Worm (Caenorhabditis elegans) whole organism, L2 larva: ENCODE data around the gene B0250.8.

ENCODE experiments used
- C34F6.9 ChIP-seq: fragments of 150-350 bp; optimal IDR thresholded peaks from 2 replicates; lab custom pipeline; 2014; ENCODE audit warnings: missing biosample characterization, missing genetic modification characterization
- F13H6.1 ChIP-seq: sonication (generic microtip); optimal IDR thresholded peaks from 2 replicates; lab custom pipeline; 2016; ENCODE audit warnings: missing genetic modification characterization, missing compliant biosample characterization
- R02D3.7 ChIP-seq: fragments of 150-350 bp; optimal IDR thresholded peaks from 2 replicates; lab custom pipeline; 2014; ENCODE audit warnings: missing biosample characterization, missing genetic modification characterization
- Y55F3AM.14 ChIP-seq: fragments of 200-800 bp; sonication (Bioruptor generic); optimal IDR thresholded peaks from 2 replicates; lab custom pipeline; 2018; ENCODE audit warnings: mild to moderate bottlenecking, missing genetic modification characterization, missing compliant biosample characterization
- ZK546.5 ChIP-seq: sonication (generic microtip); optimal IDR thresholded peaks from 2 replicates; lab custom pipeline; 2017; ENCODE audit warnings: missing biosample characterization, missing genetic modification characterization
- alr-1 ChIP-seq: fragments of 150-350 bp; optimal IDR thresholded peaks from 2 replicates; lab custom pipeline; 2014; ENCODE audit warnings: missing biosample characterization, missing genetic modification characterization
- aly-2 ChIP-seq: fragments of 150-350 bp; optimal IDR thresholded peaks from 2 replicates; lab custom pipeline; 2014; ENCODE audit warnings: missing biosample characterization, missing genetic modification characterization
- blmp-1 ChIP-seq: sonication (generic microtip); optimal IDR thresholded peaks from 2 replicates; lab custom pipeline; 2017; ENCODE audit warnings: missing genetic modification characterization, mild to moderate bottlenecking, missing compliant biosample characterization, antibody characterized with exemption, moderate library complexity; ENCODE audit not compliant: insufficient read depth
- ceh-16 ChIP-seq: fragments of 150-350 bp; optimal IDR thresholded peaks from 2 replicates; lab custom pipeline; 2014; ENCODE audit warnings: missing biosample characterization, missing genetic modification characterization
- ceh-82 ChIP-seq: fragments of 150-350 bp; optimal IDR thresholded peaks from 2 replicates; lab custom pipeline; 2014; ENCODE audit warnings: missing biosample characterization, missing genetic modification characterization
- crh-2 ChIP-seq: sonication (generic microtip); optimal IDR thresholded peaks from 2 replicates; lab custom pipeline; 2017; ENCODE audit warnings: missing biosample characterization, missing genetic modification characterization
- dmd-4 ChIP-seq: sonication (generic microtip); optimal IDR thresholded peaks from 2 replicates; lab custom pipeline; 2017; ENCODE audit warnings: missing biosample characterization, missing genetic modification characterization
- egl-27 ChIP-seq: sonication (generic microtip); optimal IDR thresholded peaks from 3 replicates; lab custom pipeline; 2017; ENCODE audit warnings: missing biosample characterization, missing genetic modification reagents, missing genetic modification characterization
- elt-3 ChIP-seq: sonication (generic microtip); optimal IDR thresholded peaks from 2 replicates; lab custom pipeline; 2017; ENCODE audit warnings: missing biosample characterization, missing genetic modification characterization
- fos-1 ChIP-seq: fragments of 150-350 bp; optimal IDR thresholded peaks from 2 replicates; lab custom pipeline; 2014; ENCODE audit warnings: missing biosample characterization, missing genetic modification characterization
- lin-11 ChIP-seq: fragments of 150-350 bp; sonication (generic microtip); optimal IDR thresholded peaks from 2 replicates; lab custom pipeline; 2014; ENCODE audit warnings: missing biosample characterization, missing genetic modification characterization, inconsistent platforms, mixed read lengths
- lin-13 ChIP-seq: fragments of 150-350 bp; optimal IDR thresholded peaks from 2 replicates; lab custom pipeline; 2014; ENCODE audit warnings: missing biosample characterization, missing genetic modification reagents, missing genetic modification characterization
- lsy-2 ChIP-seq, 2 experiments: fragments of 150-350 bp in 1 of 2; sonication (generic microtip) in 1 of 2; optimal IDR thresholded peaks; 2 replicates each; lab custom pipeline; 2014 to 2017; ENCODE audit warnings: missing biosample characterization in 2 of 2, missing genetic modification characterization in 2 of 2
- mbf-1 ChIP-seq: sonication (generic microtip); optimal IDR thresholded peaks from 2 replicates; lab custom pipeline; 2017; ENCODE audit warnings: missing biosample characterization, missing genetic modification characterization
- nhr-10 ChIP-seq: sonication (generic microtip); optimal IDR thresholded peaks from 2 replicates; lab custom pipeline; 2017; ENCODE audit warnings: missing biosample characterization, missing genetic modification characterization
- nhr-11 ChIP-seq: fragments of 150-350 bp; optimal IDR thresholded peaks from 2 replicates; lab custom pipeline; 2014; ENCODE audit warnings: missing biosample characterization, missing genetic modification characterization
- nhr-12 ChIP-seq: fragments of 150-350 bp; optimal IDR thresholded peaks from 2 replicates; lab custom pipeline; 2014; ENCODE audit warnings: missing biosample characterization, missing genetic modification characterization
- nhr-129 ChIP-seq: fragments of 150-350 bp; optimal IDR thresholded peaks from 2 replicates; lab custom pipeline; 2014; ENCODE audit warnings: missing biosample characterization, missing genetic modification characterization
- nhr-21 ChIP-seq: fragments of 150-350 bp; optimal IDR thresholded peaks from 2 replicates; lab custom pipeline; 2014; ENCODE audit warnings: missing biosample characterization, missing genetic modification characterization
- nhr-23 ChIP-seq: fragments of 150-350 bp; optimal IDR thresholded peaks from 2 replicates; lab custom pipeline; 2014; ENCODE audit warnings: missing biosample characterization, missing genetic modification reagents, missing genetic modification characterization
- nhr-237 ChIP-seq: fragments of 150-350 bp; optimal IDR thresholded peaks from 2 replicates; lab custom pipeline; 2014; ENCODE audit warnings: missing biosample characterization, missing genetic modification characterization
- nhr-6 ChIP-seq: fragments of 150-350 bp; optimal IDR thresholded peaks from 2 replicates; lab custom pipeline; 2014; ENCODE audit warnings: missing biosample characterization, missing genetic modification characterization
- nhr-77 ChIP-seq: fragments of 150-350 bp; optimal IDR thresholded peaks from 2 replicates; lab custom pipeline; 2014; ENCODE audit warnings: missing biosample characterization, missing genetic modification characterization
- peb-1 ChIP-seq: fragments of 150-350 bp; optimal IDR thresholded peaks from 2 replicates; lab custom pipeline; 2014; ENCODE audit warnings: missing biosample characterization, missing genetic modification characterization
- sem-4 ChIP-seq: fragments of 150-350 bp; optimal IDR thresholded peaks from 2 replicates; lab custom pipeline; 2014; ENCODE audit warnings: missing biosample characterization, missing genetic modification reagents, missing genetic modification characterization
- skn-1 ChIP-seq: sonication (generic microtip); optimal IDR thresholded peaks from 2 replicates; lab custom pipeline; 2017; ENCODE audit warnings: missing biosample characterization, missing genetic modification characterization
- sma-3 ChIP-seq: sonication (generic microtip); optimal IDR thresholded peaks from 2 replicates; lab custom pipeline; 2016; ENCODE audit warnings: missing genetic modification reagents, missing genetic modification characterization, missing compliant biosample characterization
- snpc-4 ChIP-seq: fragments of 150-350 bp; optimal IDR thresholded peaks from 2 replicates; lab custom pipeline; 2014; ENCODE audit warnings: missing biosample characterization, missing genetic modification characterization
- unc-39 ChIP-seq: fragments of 150-350 bp; optimal IDR thresholded peaks from 2 replicates; lab custom pipeline; 2014; ENCODE audit warnings: missing biosample characterization, missing genetic modification characterization
- unc-55 ChIP-seq: fragments of 150-350 bp; sonication (generic microtip); optimal IDR thresholded peaks from 3 replicates; lab custom pipeline; 2014; ENCODE audit warnings: missing biosample characterization, missing genetic modification reagents, missing genetic modification characterization
- zag-1 ChIP-seq: fragments of 150-350 bp; optimal IDR thresholded peaks from 2 replicates; lab custom pipeline; 2014; ENCODE audit warnings: missing biosample characterization, missing genetic modification characterization
- ztf-11 ChIP-seq: sonication (generic microtip); optimal IDR thresholded peaks from 2 replicates; lab custom pipeline; 2017; ENCODE audit warnings: missing biosample characterization, missing genetic modification characterization
- ztf-4 ChIP-seq: fragments of 150-350 bp; optimal IDR thresholded peaks from 2 replicates; lab custom pipeline; 2014; ENCODE audit warnings: missing biosample characterization, missing genetic modification characterization

B0250.8 gene

ce11 chrV:20476514-20476913 lies 6.2 kb upstream of the B0250.8 start:
- TF ChIP-seq lsy-2 (tag; optimal IDR thresholded peaks at IDR 0.05; lab: Kevin White, UChicago), result no peak
- no peak for TF ChIP-seq nhr-12
- no peak for TF ChIP-seq ztf-11 (tag; lab: Kevin White, UChicago)
- TF ChIP-seq F13H6.1 (tag; lab: Kevin White, UChicago), result no peak
- no peak for TF ChIP-seq sem-4 (tag; lab: Kevin White, UChicago)
- TF ChIP-seq crh-2, result no peak
- no peak for TF ChIP-seq peb-1
- TF ChIP-seq snpc-4 (tag; lab: Kevin White, UChicago), result no peak
- TF ChIP-seq, all 48 proteins: peak for 0

- no peak for TF ChIP-seq snpc-4 (tag; lab: Kevin White, UChicago)
- TF ChIP-seq nhr-6 (tag; lab: Kevin White, UChicago), result no peak
- no peak for TF ChIP-seq nhr-237 (tag; lab: Kevin White, UChicago)
- peak in 1 of 2 experiments; percentile 19 for TF ChIP-seq lsy-2 (tag; optimal IDR thresholded peaks at IDR 0.05; lab: Kevin White, UChicago)
- TF ChIP-seq R02D3.7 (tag; lab: Kevin White, UChicago), result no peak
- no peak for TF ChIP-seq ztf-4 (tag; lab: Kevin White, UChicago)
- no peak for TF ChIP-seq dmd-4 (tag; lab: Kevin White, UChicago)
- TF ChIP-seq nhr-12, result no peak
Observed at ce11 chrV:20475830-20476229, 5.5 kb upstream of the B0250.8 start, which contains the start of gene B0250.7. TSS of gene B0250.7 (minus strand) at chrV:20476061.

- no peak for TF ChIP-seq sma-3 (GFP tag; lab: Kevin White, UChicago)
- no peak for TF ChIP-seq snpc-4 (tag; lab: Kevin White, UChicago)
- no peak for TF ChIP-seq elt-3
- TF ChIP-seq lsy-2 (tag; optimal IDR thresholded peaks at IDR 0.05; lab: Kevin White, UChicago), result no peak
- no peak for TF ChIP-seq nhr-77 (tag; lab: Kevin White, UChicago)
- TF ChIP-seq F13H6.1 (tag; lab: Kevin White, UChicago), result no peak
- TF ChIP-seq aly-2, result no peak
- no peak for TF ChIP-seq ceh-16 (tag; lab: Kevin White, UChicago)
- no peak for TF ChIP-seq ceh-82
- TF ChIP-seq ztf-4 (tag; lab: Kevin White, UChicago), result no peak
- TF ChIP-seq dmd-4 (tag; lab: Kevin White, UChicago), result no peak
- TF ChIP-seq Y55F3AM.14 (GFP tag; lab: Kevin White, UChicago), result no peak
- TF ChIP-seq C34F6.9 (tag; lab: Kevin White, UChicago), result no peak
- TF ChIP-seq nhr-21 (tag; lab: Kevin White, UChicago), result no peak
- no peak for TF ChIP-seq nhr-23 (tag; lab: Kevin White, UChicago)
- TF ChIP-seq zag-1 (tag; lab: Kevin White, UChicago), result no peak
Observed at ce11 chrV:20475029-20475428, 4.7 kb upstream of the B0250.8 start.

- TF ChIP-seq nhr-10 (tag; lab: Kevin White, UChicago) (no peak), lin-11 (tag; lab: Kevin White, UChicago) (no peak), ceh-16 (tag; lab: Kevin White, UChicago) (no peak), zag-1 (tag; lab: Kevin White, UChicago) (no peak), snpc-4 (tag; lab: Kevin White, UChicago) (no peak), mbf-1 (no peak), nhr-129 (tag; lab: Kevin White, UChicago) (no peak), sma-3 (GFP tag; lab: Kevin White, UChicago) (no peak), peb-1 (no peak), nhr-11 (tag; lab: Kevin White, UChicago) (no peak), unc-39 (tag; lab: Kevin White, UChicago) (no peak), nhr-23 (tag; lab: Kevin White, UChicago) (no peak), blmp-1 (no peak), C34F6.9 (tag; lab: Kevin White, UChicago) (no peak), alr-1 (tag; lab: Kevin White, UChicago) (no peak), ZK546.5 (tag; lab: Kevin White, UChicago) (no peak), aly-2 (no peak), fos-1 (no peak), ztf-4 (tag; lab: Kevin White, UChicago) (no peak)
Observed at ce11 chrV:20464778-20465177, 5.5 kb downstream of the B0250.8 start.

ce11 chrV:20460808-20461207 lies 9.5 kb downstream of the B0250.8 start, which contains the start of gene B0250.18:
TSS of gene B0250.18 (minus strand) at chrV:20460908.
- TF ChIP-seq blmp-1 (no peak), nhr-6 (tag; lab: Kevin White, UChicago) (no peak), egl-27 (tag; lab: Kevin White, UChicago) (no peak), skn-1 (tag; lab: Kevin White, UChicago) (no peak), lin-13 (GFP tag; lab: Kevin White, UChicago) (no peak), ceh-82 (no peak), unc-55 (GFP tag; lab: Kevin White, UChicago) (no peak)
- TF ChIP-seq, all 48 proteins: peak for 0
